Worm (Caenorhabditis elegans): ENCODE measurements around the gene kle-2.
A peak's percentile ranks its signal among the peaks of the same experiment; 100 is the strongest.

kle-2 gene

DNA sequence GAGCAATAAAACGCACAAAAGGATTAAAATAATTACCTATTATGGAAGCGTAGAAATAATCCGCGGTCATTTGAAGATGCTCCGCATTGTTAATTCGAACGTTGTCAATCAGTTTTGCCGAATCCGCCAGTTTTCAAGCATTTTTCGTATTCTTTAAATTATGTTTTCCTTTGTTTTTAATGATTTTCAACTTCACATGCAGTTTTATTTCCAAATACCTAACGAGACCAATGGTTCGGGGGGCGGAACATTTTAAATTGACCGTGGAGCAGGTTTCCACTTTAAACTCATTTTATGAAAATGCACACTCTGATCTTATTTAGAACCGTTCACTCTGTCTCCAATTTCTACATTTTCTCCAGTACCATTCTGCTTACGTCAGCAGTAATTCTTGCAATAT, 46.8 kb upstream of the kle-2 start, which contains the start of gene ZK688.4:
Gene ZK688.4, plus strand, starts transcription at position 301 of the 400 bp plus-strand sequence.
- TF ChIP-seq hlh-26 (GFP tag; conservative IDR thresholded peaks at IDR 0.05) (no peak), hmg-1.2 (GFP tag; IDR thresholded peaks at IDR 0.05) (no peak), nfya-2 (GFP tag; IDR thresholded peaks at IDR 0.05) (no peak), unc-130 (GFP tag; optimal IDR thresholded peaks at IDR 0.05) (no peak), ceh-58 (GFP tag; IDR thresholded peaks at IDR 0.05) (no peak), akir-1 (GFP tag; optimal IDR thresholded peaks at IDR 0.05) (no peak), nhr-120 (GFP tag; IDR thresholded peaks at IDR 0.05) (no peak), snpc-3.4 (tag; optimal IDR thresholded peaks at IDR 0.05) (no peak), nfyb-1 (GFP tag; IDR thresholded peaks at IDR 0.05) (no peak), F52B5.7 (tag; optimal IDR thresholded peaks at IDR 0.05) (no peak), egl-44 (GFP tag; IDR thresholded peaks at IDR 0.05) (no peak), B0019.2 (GFP tag; conservative IDR thresholded peaks at IDR 0.05) (no peak), Y56A3A.18 (GFP tag; IDR thresholded peaks at IDR 0.05) (no peak), sptf-2 (GFP tag; optimal IDR thresholded peaks at IDR 0.05) (no peak), bed-2 (GFP tag; IDR thresholded peaks at IDR 0.05) (no peak), Y53F4B.3 (GFP tag; IDR thresholded peaks at IDR 0.05) (no peak), snpc-4 (GFP tag; optimal IDR thresholded peaks at IDR 0.05) (no peak), snpc-4 (tag; optimal IDR thresholded peaks at IDR 0.05) (no peak), tbx-9 (tag; optimal IDR thresholded peaks at IDR 0.05; ENCODE audit: borderline replicate concordance) (no peak)

DNA sequence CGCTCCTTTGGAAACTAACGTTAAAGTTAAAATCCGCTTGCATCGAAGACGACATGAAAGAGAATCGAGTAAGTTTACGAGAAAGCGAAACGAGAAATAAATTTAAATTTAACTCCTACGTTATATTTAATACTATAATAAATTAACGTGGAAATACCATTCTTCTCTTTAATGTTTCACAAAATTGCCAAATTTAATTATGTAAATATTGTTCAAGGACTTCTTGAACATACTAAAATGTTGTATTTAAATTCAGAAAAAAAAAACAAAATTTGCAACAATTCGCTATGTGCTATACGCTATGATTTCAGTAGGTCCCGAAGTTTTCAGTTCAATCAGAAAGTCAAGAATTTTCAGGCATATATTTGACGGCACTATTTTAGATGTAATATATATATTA, 44.6 kb upstream of the kle-2 start, which contains the start of gene ZK688.10:
Gene ZK688.10, minus strand, starts transcription at position 101 of the 400 bp plus-strand sequence.
- TF ChIP-seq bed-2 (GFP tag; IDR thresholded peaks at IDR 0.05) (no peak), hlh-26 (GFP tag; conservative IDR thresholded peaks at IDR 0.05) (no peak), ztf-18 (tag; optimal IDR thresholded peaks at IDR 0.05) (no peak), ccch-3 (GFP tag; optimal IDR thresholded peaks at IDR 0.05) (no peak), Y53F4B.3 (GFP tag; IDR thresholded peaks at IDR 0.05) (no peak), hrde-1 (tag; optimal IDR thresholded peaks at IDR 0.05; ENCODE audit: borderline replicate concordance) (no peak), ceh-40 (GFP tag; IDR thresholded peaks at IDR 0.05) (no peak), sdz-38 (tag; optimal IDR thresholded peaks at IDR 0.05) (no peak), madf-3 (GFP tag; IDR thresholded peaks at IDR 0.05) (no peak), madf-8 (GFP tag; conservative IDR thresholded peaks at IDR 0.05) (no peak), B0035.1 (tag; optimal IDR thresholded peaks at IDR 0.05) (no peak), Y79H2A.3 (GFP tag; conservative IDR thresholded peaks at IDR 0.05) (no peak), athp-1 (tag; optimal IDR thresholded peaks at IDR 0.05) (no peak)

DNA sequence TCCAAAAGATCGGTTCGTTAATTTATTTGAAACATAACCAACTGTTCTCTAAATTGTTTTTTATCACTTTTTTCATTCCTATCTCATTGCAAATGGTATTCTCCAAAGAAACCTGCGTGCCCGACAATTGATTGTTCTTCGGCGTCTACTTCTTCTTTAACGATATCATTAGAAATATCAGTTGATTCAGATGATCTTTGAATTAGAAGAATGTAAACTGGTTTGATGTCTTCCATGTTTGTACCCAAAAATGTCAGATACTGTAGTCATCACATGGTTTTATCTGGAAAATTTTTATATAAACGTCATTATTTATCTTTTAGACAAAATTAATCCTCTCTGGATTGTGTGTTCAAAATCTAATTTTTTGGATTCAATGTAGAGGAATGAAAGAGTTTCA, 43.8 kb upstream of the kle-2 start:
- TF ChIP-seq ztf-28 (GFP tag; IDR thresholded peaks at IDR 0.05) (no peak), somi-1 (GFP tag; optimal IDR thresholded peaks at IDR 0.05) (peak; percentile 19), tbx-9 (tag; optimal IDR thresholded peaks at IDR 0.05; ENCODE audit: borderline replicate concordance) (no peak)

DNA sequence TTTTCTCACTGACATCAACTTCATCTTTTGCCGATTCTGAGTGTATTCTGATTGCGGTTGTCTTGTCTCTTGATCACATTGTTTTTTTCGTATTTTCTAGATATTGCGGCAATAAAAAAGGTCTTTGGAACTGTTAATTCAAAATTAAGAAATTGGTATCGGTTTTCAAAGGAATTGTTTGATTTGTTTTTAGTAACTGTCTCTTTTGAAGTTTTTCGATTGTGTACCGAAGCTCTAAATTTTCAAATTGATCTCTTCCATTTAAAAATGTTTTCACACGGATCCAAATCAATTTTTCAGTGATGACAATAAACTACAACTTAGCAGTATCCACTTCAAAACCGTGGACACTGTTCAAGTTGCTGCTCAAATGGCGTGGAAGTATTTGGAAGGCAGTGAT, 40.8 kb upstream of the kle-2 start, which contains the start of gene best-24:
Gene best-24, plus strand, starts transcription at position 301 of the 400 bp plus-strand sequence.
- TF ChIP-seq akir-1 (GFP tag; optimal IDR thresholded peaks at IDR 0.05) (no peak), F57A8.1 (GFP tag; optimal IDR thresholded peaks at IDR 0.05) (no peak), tbx-9 (tag; optimal IDR thresholded peaks at IDR 0.05; ENCODE audit: borderline replicate concordance) (no peak)

DNA sequence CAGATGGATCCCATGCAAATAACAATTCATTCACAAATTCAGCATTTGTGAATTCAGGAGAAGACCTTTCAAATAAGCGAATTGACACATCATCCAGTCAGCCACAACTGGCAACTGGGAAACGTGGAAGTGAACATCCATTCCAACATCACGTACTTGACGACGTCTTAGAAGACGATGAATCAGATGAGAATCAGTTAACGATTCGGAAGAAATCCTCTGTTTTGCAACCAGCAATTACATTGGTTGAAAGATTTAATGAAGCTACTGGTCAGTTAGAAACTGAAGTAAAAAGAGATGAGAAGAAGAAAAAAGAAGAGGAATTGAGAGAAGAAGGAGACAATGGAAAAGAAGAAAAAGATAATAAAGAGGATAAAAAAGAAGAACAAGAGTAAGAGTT, 38.1 kb upstream of the kle-2 start:
- TF ChIP-seq ztf-28 (GFP tag; IDR thresholded peaks at IDR 0.05) (no peak), athp-1 (tag; optimal IDR thresholded peaks at IDR 0.05) (no peak), attf-6 (GFP tag; IDR thresholded peaks at IDR 0.05) (no peak), F49E8.2 (tag; optimal IDR thresholded peaks at IDR 0.05; ENCODE audit: insufficient read depth) (no peak), T07F8.4 (tag; optimal IDR thresholded peaks at IDR 0.05) (no peak), somi-1 (GFP tag; optimal IDR thresholded peaks at IDR 0.05) (no peak), pha-4 (tag; optimal IDR thresholded peaks at IDR 0.05) (no peak), lin-26 (GFP tag; IDR thresholded peaks at IDR 0.05) (no peak), cebp-2 (GFP tag; IDR thresholded peaks at IDR 0.05) (no peak), snpc-3.4 (tag; optimal IDR thresholded peaks at IDR 0.05) (no peak), atf-7 (tag; optimal IDR thresholded peaks at IDR 0.05) (no peak)

Data from whole organism, young adult.